Fruit fly (Drosophila melanogaster) whole organism, adult: ENCODE data around the gene CG32816.

Experiments used
- CG11617 ChIP-seq: fragments of 200-800 bp; sonication (Bioruptor generic); optimal IDR thresholded peaks from 2 replicates; lab custom pipeline; 2017; ENCODE audit warnings: mild to moderate bottlenecking, missing biosample characterization, missing genetic modification reagents, missing genetic modification characterization
- CG12768 ChIP-seq: fragments of 200-800 bp; sonication (Bioruptor generic); optimal IDR thresholded peaks from 2 replicates; lab custom pipeline; 2017; ENCODE audit warnings: missing biosample characterization, missing genetic modification characterization, mild to moderate bottlenecking, moderate library complexity, missing genetic modification reagents
- CG33017 ChIP-seq: fragments of 200-800 bp; sonication (Bioruptor generic); optimal IDR thresholded peaks from 2 replicates; lab custom pipeline; 2018; ENCODE audit warnings: missing biosample characterization, mild to moderate bottlenecking, missing genetic modification characterization, moderate library complexity
- CG7101 ChIP-seq: fragments of 200-800 bp; sonication (Bioruptor generic); optimal IDR thresholded peaks from 2 replicates; lab custom pipeline; 2018; ENCODE audit warnings: missing biosample characterization, mild to moderate bottlenecking, missing genetic modification characterization, moderate library complexity
- Clk ChIP-seq: fragments of 200-800 bp; sonication (Bioruptor generic); optimal IDR thresholded peaks from 2 replicates; lab custom pipeline; 2017; ENCODE audit warnings: missing biosample characterization, missing genetic modification characterization
- Hr96 ChIP-seq: fragments of 200-800 bp; sonication (Bioruptor generic); optimal IDR thresholded peaks from 2 replicates; lab custom pipeline; 2016; ENCODE audit warnings: missing biosample characterization, missing genetic modification characterization
- Mnt ChIP-seq: fragments of 200-800 bp; sonication (Bioruptor generic); optimal IDR thresholded peaks from 2 replicates; lab custom pipeline; 2016; ENCODE audit warnings: missing biosample characterization, mild to moderate bottlenecking, missing genetic modification characterization
- bab1 ChIP-seq: fragments of 200-800 bp; sonication (Bioruptor generic); optimal IDR thresholded peaks from 3 replicates; lab custom pipeline; 2019; ENCODE audit warnings: missing biosample characterization, mild to moderate bottlenecking, missing genetic modification characterization, moderate library complexity
- cnc ChIP-seq, 2 experiments: fragments of >200 bp; optimal IDR thresholded peaks; 2 replicates each; lab custom pipeline; 2017
- kay ChIP-seq: fragments of 200-800 bp; sonication (Bioruptor generic); peaks from one replicate; lab custom pipeline; 2016; ENCODE audit warnings: missing biosample characterization, missing genetic modification characterization, borderline replicate concordance
- pad ChIP-seq: fragments of 200-800 bp; sonication (Bioruptor generic); optimal IDR thresholded peaks from 3 replicates; lab custom pipeline; 2017; ENCODE audit warnings: missing biosample characterization, missing genetic modification characterization, mild to moderate bottlenecking, moderate library complexity, missing genetic modification reagents
- toe ChIP-seq: fragments of 200-800 bp; sonication (Bioruptor generic); optimal IDR thresholded peaks from 2 replicates; lab custom pipeline; 2016; ENCODE audit warnings: missing biosample characterization, missing genetic modification characterization

DNA sequence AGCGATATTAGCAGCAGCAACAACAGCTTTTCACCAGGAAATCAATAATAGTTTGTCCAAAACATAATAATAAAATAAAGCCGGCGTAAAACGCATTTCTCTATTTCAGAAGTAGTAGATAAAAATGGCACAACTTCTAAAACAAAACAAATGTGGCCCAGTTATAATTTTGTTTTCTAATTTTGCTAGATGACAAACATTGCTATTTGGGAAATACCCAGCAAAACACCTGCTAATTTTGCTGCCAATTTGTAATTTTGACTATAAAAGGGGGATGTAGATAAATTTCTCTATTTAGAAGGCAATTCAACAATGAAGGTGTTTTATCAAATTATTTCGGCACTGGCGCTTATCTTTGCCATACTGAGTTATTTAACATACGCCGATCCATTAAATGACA, 117.8 kb downstream of the CG32816 start, which contains the start of gene CG43182:
- TF ChIP-seq CG11617 (GFP tag; lab: Kevin White, UChicago) (no peak), Mnt (GFP tag; lab: Kevin White, UChicago) (no peak), Hr96 (GFP tag; lab: Kevin White, UChicago) (no peak), CG33017 (tag; lab: Kevin White, UChicago) (no peak), kay (GFP tag; lab: Kevin White, UChicago) (no peak), CG12768 (GFP tag; lab: Kevin White, UChicago) (no peak), cnc (optimal IDR thresholded peaks at IDR 0.05; lab: Kevin White, UChicago) (no peak), toe (no peak), Clk (GFP tag; lab: Kevin White, UChicago) (no peak), bab1 (GFP tag; lab: Kevin White, UChicago) (no peak), pad (GFP tag; lab: Kevin White, UChicago) (no peak), CG7101 (no peak)
